Fruit fly (Drosophila melanogaster) whole organism, wandering third instar larva: ENCODE data around the gene mus304.

Source experiments
- Abd-B ChIP-seq: fragments of >200 bp; optimal IDR thresholded peaks from 2 replicates; lab custom pipeline; 2017; ENCODE audit warnings: missing biosample characterization, missing genetic modification characterization
- CG32264 ChIP-seq: fragments of 200-800 bp; sonication (Bioruptor generic); optimal IDR thresholded peaks from 2 replicates; lab custom pipeline; 2016; ENCODE audit warnings: missing biosample characterization, missing genetic modification characterization
- CG9705 ChIP-seq: fragments of 200-800 bp; sonication (Bioruptor generic); optimal IDR thresholded peaks from 2 replicates; lab custom pipeline; 2018; ENCODE audit warnings: missing biosample characterization, mild to moderate bottlenecking, missing genetic modification characterization
- CrebA ChIP-seq: fragments of 200-800 bp; sonication (Bioruptor generic); optimal IDR thresholded peaks from 2 replicates; lab custom pipeline; 2016; ENCODE audit warnings: missing biosample characterization, mild to moderate bottlenecking, missing genetic modification characterization, borderline replicate concordance
- Dfd ChIP-seq: fragments of >200 bp; optimal IDR thresholded peaks from 2 replicates; lab custom pipeline; 2017; ENCODE audit warnings: missing biosample characterization, missing genetic modification characterization
- Dif ChIP-seq: fragments of 200-275, 200-300 bp; sonication (Bioruptor generic); optimal IDR thresholded peaks from 2 replicates; lab custom pipeline; 2018; ENCODE audit warnings: missing biosample characterization, missing genetic modification characterization; ENCODE audit not compliant: partially characterized antibody
- GATAd ChIP-seq: sonication (Bioruptor generic); optimal IDR thresholded peaks from 2 replicates; lab custom pipeline; 2016; ENCODE audit warnings: missing biosample characterization, missing genetic modification characterization
- HLH106 ChIP-seq: fragments of 200-800 bp; optimal IDR thresholded peaks from 3 replicates; lab custom pipeline; 2019; ENCODE audit warnings: missing biosample characterization, mild to moderate bottlenecking, missing genetic modification characterization, moderate library complexity
- Hnf4 ChIP-seq: fragments of 200-800 bp; sonication (Bioruptor generic); optimal IDR thresholded peaks from 2 replicates; lab custom pipeline; 2016; ENCODE audit warnings: missing biosample characterization, mild to moderate bottlenecking, missing genetic modification characterization
- Hr78 ChIP-seq: fragments of >200 bp; optimal IDR thresholded peaks from 2 replicates; lab custom pipeline; 2017; ENCODE audit warnings: missing biosample characterization, missing genetic modification characterization
- Jra ChIP-seq: sonication (Bioruptor generic); optimal IDR thresholded peaks from 2 replicates; lab custom pipeline; 2016; ENCODE audit warnings: missing biosample characterization, missing genetic modification characterization
- Mio ChIP-seq: sonication (Bioruptor generic); optimal IDR thresholded peaks from 2 replicates; lab custom pipeline; 2016; ENCODE audit warnings: missing biosample characterization, missing genetic modification characterization
- Myc ChIP-seq: fragments of >200 bp; optimal IDR thresholded peaks from 2 replicates; lab custom pipeline; 2017
- N ChIP-seq: fragments of >200 bp; optimal IDR thresholded peaks from 2 replicates; lab custom pipeline; 2018; ENCODE audit warnings: missing biosample characterization, missing external identifiers, missing genetic modification characterization
- OdsH ChIP-seq: fragments of 200-800 bp; sonication (Bioruptor generic); optimal IDR thresholded peaks from 2 replicates; lab custom pipeline; 2016; ENCODE audit warnings: missing biosample characterization, mild to moderate bottlenecking, missing genetic modification characterization
- Rel ChIP-seq, 2 experiments: fragments of 200-800 bp; sonication (Bioruptor generic) in 1 of 2; optimal IDR thresholded peaks; 2 replicates in 1 of 2; 3 replicates in 1 of 2; lab custom pipeline; 2016 to 2019; ENCODE audit warnings: mild to moderate bottlenecking in 2 of 2, missing biosample characterization in 2 of 2, missing genetic modification characterization in 2 of 2, moderate library complexity in 1 of 2
- Sp1 ChIP-seq: fragments of 200-800 bp; sonication (Bioruptor generic); optimal IDR thresholded peaks from 3 replicates; lab custom pipeline; 2019; ENCODE audit warnings: missing biosample characterization, mild to moderate bottlenecking, missing genetic modification characterization, moderate library complexity
- Vsx2 ChIP-seq: fragments of 200-300, 225-300 bp; sonication (Bioruptor generic); optimal IDR thresholded peaks from 2 replicates; lab custom pipeline; 2018; ENCODE audit warnings: missing biosample characterization, missing genetic modification characterization; ENCODE audit not compliant: partially characterized antibody
- br ChIP-seq: fragments of 200-800 bp; sonication (Bioruptor generic); optimal IDR thresholded peaks from 2 replicates; lab custom pipeline; 2016; ENCODE audit warnings: missing biosample characterization, missing genetic modification characterization
- brk ChIP-seq: fragments of 200-800 bp; sonication (Bioruptor generic); optimal IDR thresholded peaks from 2 replicates; lab custom pipeline; 2016; ENCODE audit warnings: missing biosample characterization, mild to moderate bottlenecking, missing genetic modification characterization
- dl ChIP-seq, 2 experiments: fragments of 175-275, 200-275 bp in 1 of 2; fragments of 200-275 bp in 1 of 2; sonication (Bioruptor generic); optimal IDR thresholded peaks; lab custom pipeline; 2018; ENCODE audit warnings: mild to moderate bottlenecking in 2 of 2, missing biosample characterization in 2 of 2, missing genetic modification characterization in 2 of 2, moderate library complexity in 2 of 2; ENCODE audit not compliant: partially characterized antibody in 2 of 2, insufficient read depth in 1 of 2
- dmrt93B ChIP-seq: fragments of 200-800 bp; sonication (Bioruptor generic); optimal IDR thresholded peaks from 2 replicates; lab custom pipeline; 2018; ENCODE audit warnings: missing biosample characterization, mild to moderate bottlenecking, missing genetic modification characterization
- dsf ChIP-seq: sonication (Bioruptor generic); optimal IDR thresholded peaks from 2 replicates; lab custom pipeline; 2016; ENCODE audit warnings: missing biosample characterization, missing genetic modification characterization, borderline replicate concordance
- ey ChIP-seq: fragments of 200-800 bp; sonication (Bioruptor generic); optimal IDR thresholded peaks from 2 replicates; lab custom pipeline; 2016; ENCODE audit warnings: missing biosample characterization, missing genetic modification characterization
- foxo ChIP-seq, 2 experiments: fragments of 200-800 bp; sonication (Bioruptor generic); optimal IDR thresholded peaks; 2 replicates in 1 of 2; 3 replicates in 1 of 2; lab custom pipeline; 2016 to 2017; ENCODE audit warnings: missing biosample characterization in 2 of 2, missing genetic modification characterization in 2 of 2
- fru ChIP-seq: fragments of 200-800 bp; sonication (Bioruptor generic); optimal IDR thresholded peaks from 3 replicates; lab custom pipeline; 2016; ENCODE audit warnings: missing biosample characterization, mild to moderate bottlenecking, missing genetic modification characterization
- h ChIP-seq: fragments of 200-800 bp; sonication (Bioruptor generic); optimal IDR thresholded peaks from 3 replicates; lab custom pipeline; 2016; ENCODE audit warnings: missing biosample characterization, mild to moderate bottlenecking, missing genetic modification characterization
- lola ChIP-seq: fragments of >200 bp; optimal IDR thresholded peaks from 2 replicates; lab custom pipeline; 2017; ENCODE audit warnings: missing biosample characterization, missing genetic modification characterization
- pan ChIP-seq: fragments of >200 bp; optimal IDR thresholded peaks from 2 replicates; lab custom pipeline; 2017
- psq ChIP-seq: fragments of 200-800 bp; sonication (Bioruptor generic); optimal IDR thresholded peaks from 3 replicates; lab custom pipeline; 2017; ENCODE audit warnings: missing biosample characterization, mild to moderate bottlenecking, missing genetic modification characterization, moderate library complexity
- rgr ChIP-seq: fragments of 200-800 bp; sonication (Bioruptor generic); optimal IDR thresholded peaks from 3 replicates; lab custom pipeline; 2016; ENCODE audit warnings: missing biosample characterization, mild to moderate bottlenecking, missing genetic modification characterization
- sv ChIP-seq: fragments of 200-800 bp; sonication (Bioruptor generic); optimal IDR thresholded peaks from 3 replicates; lab custom pipeline; 2016; ENCODE audit warnings: missing biosample characterization, missing genetic modification characterization
- tai ChIP-seq: sonication (Bioruptor generic); optimal IDR thresholded peaks from 2 replicates; lab custom pipeline; 2016; ENCODE audit warnings: missing biosample characterization, missing genetic modification characterization
- usp ChIP-seq: fragments of >200 bp; optimal IDR thresholded peaks from 2 replicates; lab custom pipeline; 2017; ENCODE audit warnings: missing biosample characterization, missing genetic modification characterization
- woc ChIP-seq: sonication (Bioruptor generic); optimal IDR thresholded peaks from 2 replicates; lab custom pipeline; 2016; ENCODE audit warnings: missing biosample characterization, mild to moderate bottlenecking, missing genetic modification characterization

mus304 gene

DNA sequence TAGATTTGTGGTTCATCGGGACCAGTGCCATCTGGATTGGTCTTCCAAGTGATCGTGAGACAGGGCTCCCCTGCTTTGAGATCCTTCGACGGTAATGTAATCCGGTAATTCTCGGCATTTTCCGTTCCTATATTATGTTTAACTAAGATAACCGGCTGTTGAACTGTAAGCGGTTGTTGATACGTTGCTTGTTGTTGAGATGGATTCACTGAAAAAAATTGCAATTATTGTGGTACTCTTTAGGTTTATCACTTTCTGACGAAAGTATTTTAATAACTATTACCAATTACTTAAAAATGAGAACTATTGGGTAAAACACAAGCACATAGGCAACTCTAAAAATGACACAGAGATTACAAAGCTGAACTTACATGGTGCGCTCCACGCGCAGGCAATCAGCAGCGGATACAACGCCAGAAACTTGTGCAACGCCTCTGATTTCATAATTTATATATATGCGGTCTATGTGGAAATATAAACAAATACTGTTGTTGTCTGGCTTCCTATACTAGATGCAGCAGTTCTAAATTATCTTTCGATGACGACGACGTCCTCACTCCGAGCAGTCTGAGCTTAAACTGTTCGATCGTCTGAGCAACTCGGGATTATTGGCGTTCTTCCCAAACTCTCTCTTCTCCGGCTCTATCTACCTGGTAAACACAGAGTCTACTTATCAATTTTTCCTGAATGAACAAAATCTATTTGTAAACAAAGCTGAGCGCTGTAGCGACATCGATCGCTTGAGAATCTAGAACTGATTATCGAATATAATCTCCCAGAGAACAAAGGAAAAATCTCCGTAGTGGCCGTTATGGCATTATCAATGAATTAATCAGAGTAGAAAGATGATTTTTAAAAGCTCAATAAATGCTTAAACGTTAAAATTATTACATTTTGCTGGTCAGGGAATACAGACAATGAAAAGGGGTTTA, 22.6 kb upstream of the mus304 start, which contains the start of gene CG34253:
Gene CG34253, minus strand, starts transcription at position 567 of the 932 bp plus-strand sequence.
- no peak for TF ChIP-seq Dif
- no peak for TF ChIP-seq Hr78
- TF ChIP-seq h (GFP tag; lab: Kevin White, UChicago), result no peak
- no peak for TF ChIP-seq Dfd (GFP tag; lab: Kevin White, UChicago)
- TF ChIP-seq Rel (GFP tag; optimal IDR thresholded peaks at IDR 0.05; lab: Kevin White, UChicago), result no peak
- TF ChIP-seq Rel (tag; optimal IDR thresholded peaks at IDR 0.05; lab: Kevin White, UChicago), result peak; percentile 79
- TF ChIP-seq woc (GFP tag; lab: Kevin White, UChicago), result no peak
- no peak for TF ChIP-seq CG9705 (GFP tag; lab: Kevin White, UChicago)
- peak; percentile 6 for TF ChIP-seq rgr (GFP tag; lab: Kevin White, UChicago)
- no peak for TF ChIP-seq Mio
- no peak for TF ChIP-seq Abd-B

DNA sequence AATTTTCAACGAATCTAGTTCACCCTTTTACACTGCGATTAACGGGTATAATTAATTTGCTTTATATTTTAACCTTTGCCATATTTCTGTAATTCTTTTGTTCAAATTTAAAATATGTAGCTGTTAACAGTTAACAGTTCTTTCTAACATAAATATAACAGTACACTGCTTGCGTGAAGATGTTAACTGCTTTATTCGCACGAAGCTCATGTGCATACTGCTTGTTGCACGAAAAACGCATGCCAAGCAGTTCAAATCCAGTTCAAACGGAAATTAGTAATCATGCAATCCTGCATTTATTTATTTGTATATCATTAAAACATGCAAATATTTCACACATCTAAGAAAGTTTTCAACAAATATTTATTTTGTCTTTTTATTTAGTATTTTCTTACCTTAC, 21.6 kb upstream of the mus304 start:
- TF ChIP-seq Myc (lab: Kevin White, UChicago), result peak; percentile 43
- peak; percentile 88 for TF ChIP-seq N
- no peak for TF ChIP-seq ey
- no peak for TF ChIP-seq Mio
- no peak for TF ChIP-seq usp (GFP tag; lab: Kevin White, UChicago)
- no peak for TF ChIP-seq GATAd (GFP tag; lab: Kevin White, UChicago)
- TF ChIP-seq OdsH (GFP tag; lab: Kevin White, UChicago), result no peak
- TF ChIP-seq Dif, result no peak
- TF ChIP-seq dl (GFP tag; optimal IDR thresholded peaks at IDR 0.05; lab: Kevin White, UChicago; ENCODE audit: insufficient read depth in 1 of 2, partially characterized antibody in 2 of 2), result no peak
- TF ChIP-seq, all 38 proteins: peak for 2

DNA sequence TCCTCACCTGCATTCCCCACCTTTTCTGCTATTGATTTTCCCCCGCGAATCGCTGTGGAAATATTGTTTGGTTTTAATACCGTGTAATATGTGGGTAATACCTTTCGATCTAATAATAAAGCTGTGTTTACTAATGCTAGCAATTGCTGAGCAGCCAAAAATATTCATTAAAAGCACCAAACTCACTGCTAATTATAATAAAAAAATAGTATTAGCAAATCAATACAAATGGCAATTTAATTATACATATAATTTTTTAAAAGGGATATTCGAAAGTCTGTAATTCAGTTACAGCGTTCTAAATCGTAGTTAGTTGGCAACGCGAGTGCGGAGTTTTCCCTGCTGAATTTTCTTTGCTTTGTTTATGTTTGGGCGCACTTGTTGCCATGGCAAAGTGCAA, 15.7 kb upstream of the mus304 start:
- no peak for TF ChIP-seq fru (GFP tag; lab: Kevin White, UChicago)
- TF ChIP-seq HLH106 (tag; lab: Kevin White, UChicago), result no peak
- TF ChIP-seq CG9705 (GFP tag; lab: Kevin White, UChicago), result no peak
- no peak for TF ChIP-seq sv (GFP tag; lab: Kevin White, UChicago)
- no peak for TF ChIP-seq GATAd (GFP tag; lab: Kevin White, UChicago)
- TF ChIP-seq dsf (GFP tag; lab: Kevin White, UChicago), result no peak
- TF ChIP-seq CrebA (GFP tag; lab: Kevin White, UChicago), result no peak
- TF ChIP-seq dl (GFP tag; optimal IDR thresholded peaks at IDR 0.05; lab: Kevin White, UChicago; ENCODE audit: insufficient read depth in 1 of 2, partially characterized antibody in 2 of 2), result no peak

DNA sequence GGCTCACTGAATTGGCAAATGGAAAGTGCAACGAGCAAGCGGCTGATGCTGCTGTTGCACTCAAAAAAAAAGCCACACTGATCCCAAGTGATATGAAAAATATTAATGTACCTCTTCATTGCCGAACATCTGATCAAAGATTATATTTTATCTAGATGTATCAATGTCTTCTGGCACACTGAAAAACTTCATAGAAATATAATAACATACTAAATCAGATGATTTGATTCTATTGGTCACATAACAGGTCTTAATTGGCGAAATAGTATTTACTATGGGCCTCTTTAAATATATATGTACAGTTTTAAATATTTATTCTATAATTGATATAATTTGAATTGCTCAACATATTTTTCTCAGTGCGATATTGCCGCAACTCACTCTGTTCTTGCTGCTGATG, 12.9 kb upstream of the mus304 start:
- TF ChIP-seq dmrt93B (no peak), dl (GFP tag; optimal IDR thresholded peaks at IDR 0.05; lab: Kevin White, UChicago; ENCODE audit: insufficient read depth in 1 of 2, partially characterized antibody in 2 of 2) (no peak), lola (GFP tag; lab: Kevin White, UChicago) (no peak), Vsx2 (GFP tag; lab: Kevin White, UChicago) (no peak), Jra (GFP tag; lab: Kevin White, UChicago) (no peak), foxo (GFP tag; optimal IDR thresholded peaks at IDR 0.05; lab: Kevin White, UChicago) (no peak), Abd-B (no peak), Mio (no peak), CG32264 (GFP tag; lab: Kevin White, UChicago) (no peak), sv (GFP tag; lab: Kevin White, UChicago) (no peak)

DNA sequence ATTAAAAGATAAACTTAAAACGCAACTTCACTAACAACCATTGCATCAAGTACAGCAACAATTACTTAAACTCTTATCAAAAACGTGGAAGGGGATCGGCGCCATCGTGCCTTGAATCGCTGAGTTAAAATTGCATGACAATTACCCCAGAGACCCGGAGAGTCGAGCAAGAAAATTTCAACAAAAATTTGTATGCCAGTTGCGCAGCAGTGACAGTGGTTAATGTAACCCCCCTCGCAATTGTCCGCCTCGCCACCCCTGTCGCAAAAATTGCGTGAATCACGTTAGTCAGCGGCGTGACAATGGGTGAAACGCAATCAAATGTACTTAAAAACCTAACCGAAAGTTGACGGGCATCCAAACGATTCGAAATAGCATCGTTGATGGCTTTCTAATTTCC, 9.9 kb upstream of the mus304 start:
- TF ChIP-seq lola (GFP tag; lab: Kevin White, UChicago) (no peak), dsf (GFP tag; lab: Kevin White, UChicago) (no peak), pan (lab: Kevin White, UChicago) (no peak), woc (GFP tag; lab: Kevin White, UChicago) (no peak), usp (GFP tag; lab: Kevin White, UChicago) (no peak), psq (GFP tag; lab: Kevin White, UChicago) (no peak), Dif (no peak), h (GFP tag; lab: Kevin White, UChicago) (peak; percentile 37), Sp1 (GFP tag; lab: Kevin White, UChicago) (peak; percentile 12), ey (peak; percentile 46), br (peak; percentile 53), Hr78 (no peak), foxo (GFP tag; optimal IDR thresholded peaks at IDR 0.05; lab: Kevin White, UChicago) (peak in 1 of 2 experiments; percentile 43), Abd-B (no peak), OdsH (GFP tag; lab: Kevin White, UChicago) (peak; percentile 10), Mio (no peak), rgr (GFP tag; lab: Kevin White, UChicago) (peak; percentile 48), CrebA (GFP tag; lab: Kevin White, UChicago) (no peak), GATAd (GFP tag; lab: Kevin White, UChicago) (no peak), dl (GFP tag; optimal IDR thresholded peaks at IDR 0.05; lab: Kevin White, UChicago; ENCODE audit: insufficient read depth in 1 of 2, partially characterized antibody in 2 of 2) (no peak), brk (no peak), Dfd (GFP tag; lab: Kevin White, UChicago) (no peak), CG32264 (GFP tag; lab: Kevin White, UChicago) (no peak), N (no peak), Hnf4 (GFP tag; lab: Kevin White, UChicago) (no peak), CG9705 (GFP tag; lab: Kevin White, UChicago) (no peak), Myc (lab: Kevin White, UChicago) (no peak), HLH106 (tag; lab: Kevin White, UChicago) (peak; percentile 24), tai (GFP tag; lab: Kevin White, UChicago) (no peak), fru (GFP tag; lab: Kevin White, UChicago) (peak; percentile 35), Jra (GFP tag; lab: Kevin White, UChicago) (no peak)
